Worm (Caenorhabditis elegans): ENCODE results near the gene nmur-1.

DNA sequence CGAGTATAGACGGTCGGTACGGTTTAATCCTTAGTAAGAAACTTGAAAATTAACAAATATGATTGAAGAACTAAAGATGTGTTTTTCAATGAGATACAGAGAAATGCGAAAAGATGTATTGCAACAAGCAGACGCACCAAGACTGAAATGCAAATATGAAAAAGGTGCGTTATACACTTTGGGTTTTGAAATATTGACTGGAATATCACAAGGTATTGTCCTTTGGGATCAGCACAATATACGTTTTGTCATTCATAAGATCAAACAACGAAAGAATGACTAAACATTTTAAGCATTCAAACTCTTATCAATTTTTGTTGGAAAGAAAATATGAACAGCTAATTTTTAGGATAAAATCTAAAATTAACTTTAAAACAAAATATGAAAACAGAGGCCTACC lies 42.0 kb downstream of the nmur-1 start, which contains the start of gene T25B6.6:
- TF ChIP-seq him-1 (tag; optimal IDR thresholded peaks at IDR 0.05) (no peak), W03F9.2 (tag; optimal IDR thresholded peaks at IDR 0.05) (no peak), dao-5 (tag; optimal IDR thresholded peaks at IDR 0.05) (no peak)

Data from whole organism, L4/young adult.